Worm (Caenorhabditis elegans) whole organism, L4 larva: ENCODE data around the gene R10E8.1.

Source experiments
- F10B5.3 ChIP-seq: sonication (generic microtip); optimal IDR thresholded peaks from 2 replicates; lab custom pipeline; 2016; ENCODE audit warnings: mild to moderate bottlenecking, missing genetic modification characterization, missing compliant biosample characterization
- F37D6.2 ChIP-seq: sonication (generic microtip); optimal IDR thresholded peaks from 2 replicates; lab custom pipeline; 2016; ENCODE audit warnings: mild to moderate bottlenecking, missing genetic modification characterization, missing compliant biosample characterization
- F44E2.7 ChIP-seq: fragments of 200-800 bp; sonication (Bioruptor generic); IDR thresholded peaks from 2 replicates; pipeline ENCODE4 v2.1.2; 2022; ENCODE audit warnings: missing genetic modification characterization, missing compliant biosample characterization
- F49E8.2 ChIP-seq: sonication (generic microtip); optimal IDR thresholded peaks from 2 replicates; lab custom pipeline; 2016; ENCODE audit warnings: missing compliant biosample characterization, mild to moderate bottlenecking, missing genetic modification characterization, borderline replicate concordance
- T20F7.1 ChIP-seq: fragments of 200-800 bp; sonication (Bioruptor generic); optimal IDR thresholded peaks from 2 replicates; lab custom pipeline; 2018; ENCODE audit warnings: mild to moderate bottlenecking, missing genetic modification characterization, missing compliant biosample characterization
- T26A8.4 ChIP-seq: fragments of 200-800 bp; sonication (Bioruptor generic); IDR thresholded peaks from 2 replicates; pipeline ENCODE4 v1.3.6; 2022; ENCODE audit warnings: missing genetic modification characterization, missing compliant biosample characterization
- ZK337.2 ChIP-seq: fragments of 200-800 bp; sonication (Bioruptor generic); IDR thresholded peaks from 2 replicates; pipeline ENCODE4 v1.3.6; 2022; ENCODE audit warnings: missing genetic modification reagents, missing genetic modification characterization, missing compliant biosample characterization
- aha-1 ChIP-seq: fragments of 150-350 bp; peaks from one replicate; lab custom pipeline; 2014; ENCODE audit warnings: missing biosample characterization, missing genetic modification characterization
- aly-2 ChIP-seq: sonication (generic microtip); optimal IDR thresholded peaks from 2 replicates; lab custom pipeline; 2018; ENCODE audit warnings: missing biosample characterization, missing genetic modification characterization
- ama-1 ChIP-seq: fragments of 150-350 bp; optimal IDR thresholded peaks from 2 replicates; lab custom pipeline; 2014; ENCODE audit warnings: inconsistent platforms, mixed read lengths
- ceh-20 ChIP-seq: fragments of 200-800 bp; sonication (Bioruptor generic); IDR thresholded peaks from 2 replicates; pipeline ENCODE4 v1.3.6; 2022; ENCODE audit warnings: missing genetic modification reagents, missing genetic modification characterization, missing compliant biosample characterization
- ceh-32 ChIP-seq: sonication (generic microtip); optimal IDR thresholded peaks from 2 replicates; lab custom pipeline; 2016; ENCODE audit warnings: mild to moderate bottlenecking, missing genetic modification characterization, missing compliant biosample characterization; ENCODE audit not compliant: poor library complexity
- ceh-44 ChIP-seq: fragments of 200-800 bp; sonication (Bioruptor generic); IDR thresholded peaks from 2 replicates; pipeline ENCODE4 v1.3.6; 2022; ENCODE audit warnings: missing genetic modification reagents, missing genetic modification characterization, missing compliant biosample characterization
- daf-16 ChIP-seq, 3 experiments: sonication (generic microtip); optimal IDR thresholded peaks; 2 replicates each; lab custom pipeline; 2016 to 2017; ENCODE audit warnings: missing genetic modification characterization in 3 of 3, missing genetic modification reagents in 3 of 3, mild to moderate bottlenecking in 2 of 3, missing compliant biosample characterization in 2 of 3, missing biosample characterization in 1 of 3, moderate library complexity in 1 of 3
- daf-19 ChIP-seq: fragments of 200-800 bp; sonication (Bioruptor generic); conservative IDR thresholded peaks from 2 replicates; pipeline ENCODE4 v1.3.6; 2022; ENCODE audit warnings: missing genetic modification characterization, missing compliant biosample characterization
- dmd-6 ChIP-seq: fragments of 200-800 bp; sonication (Bioruptor generic); IDR thresholded peaks from 2 replicates; pipeline ENCODE4 v1.3.6; 2022; ENCODE audit warnings: missing genetic modification reagents, missing genetic modification characterization, missing compliant biosample characterization
- dmd-8 ChIP-seq: fragments of 200-800 bp; sonication (Bioruptor generic); IDR thresholded peaks from 2 replicates; pipeline ENCODE4 v1.3.6; 2022; ENCODE audit warnings: missing genetic modification characterization, missing compliant biosample characterization
- dmd-9 ChIP-seq: fragments of 200-800 bp; sonication (Bioruptor generic); IDR thresholded peaks from 2 replicates; pipeline ENCODE4 v1.3.6; 2022; ENCODE audit warnings: missing genetic modification reagents, missing genetic modification characterization, missing compliant biosample characterization
- dpl-1 ChIP-seq: fragments of 150-350 bp; optimal IDR thresholded peaks from 2 replicates; lab custom pipeline; 2014; ENCODE audit warnings: missing biosample characterization, missing genetic modification reagents, missing genetic modification characterization
- duxl-1 ChIP-seq: sonication (generic microtip); optimal IDR thresholded peaks from 2 replicates; lab custom pipeline; 2016; ENCODE audit warnings: mild to moderate bottlenecking, missing genetic modification characterization, moderate library complexity, missing compliant biosample characterization; ENCODE audit not compliant: poor library complexity
- dve-1 ChIP-seq: sonication (generic microtip); optimal IDR thresholded peaks from 2 replicates; lab custom pipeline; 2017; ENCODE audit warnings: antibody characterized with exemption, mild to moderate bottlenecking, missing genetic modification characterization, missing compliant biosample characterization; ENCODE audit not compliant: insufficient read depth
- egl-43 ChIP-seq: fragments of 200-800 bp; sonication (Bioruptor generic); IDR thresholded peaks from 2 replicates; pipeline ENCODE4 v1.3.6; 2022; ENCODE audit warnings: missing genetic modification reagents, missing genetic modification characterization, missing compliant biosample characterization
- hlh-30 ChIP-seq: sonication (generic microtip); optimal IDR thresholded peaks from 2 replicates; lab custom pipeline; 2017; ENCODE audit warnings: antibody characterized with exemption, mild to moderate bottlenecking, missing genetic modification characterization, missing compliant biosample characterization; ENCODE audit not compliant: insufficient read depth
- hmg-1.1 ChIP-seq: fragments of 200-800 bp; sonication (Bioruptor generic); IDR thresholded peaks from 2 replicates; pipeline ENCODE4 v1.3.6; 2022; ENCODE audit warnings: missing genetic modification reagents, missing genetic modification characterization, missing compliant biosample characterization
- jun-1 ChIP-seq: fragments of 150-350 bp; optimal IDR thresholded peaks from 2 replicates; lab custom pipeline; 2014; ENCODE audit warnings: missing biosample characterization, missing genetic modification reagents, missing genetic modification characterization
- lin-13 ChIP-seq: fragments of 150-350 bp; optimal IDR thresholded peaks from 2 replicates; lab custom pipeline; 2014; ENCODE audit warnings: missing biosample characterization, missing genetic modification reagents, missing genetic modification characterization
- lsy-2 ChIP-seq, 2 experiments: fragments of 150-350 bp in 1 of 2; sonication (generic microtip) in 1 of 2; optimal IDR thresholded peaks; 2 replicates each; lab custom pipeline; 2014 to 2017; ENCODE audit warnings: missing biosample characterization in 2 of 2, missing genetic modification characterization in 2 of 2
- mep-1 ChIP-seq: fragments of 150-350 bp; sonication (generic microtip); optimal IDR thresholded peaks from 3 replicates; lab custom pipeline; 2014; ENCODE audit warnings: missing biosample characterization, missing genetic modification characterization
- mes-2 ChIP-seq: sonication (generic microtip); optimal IDR thresholded peaks from 2 replicates; lab custom pipeline; 2016; ENCODE audit warnings: missing genotype, mild to moderate bottlenecking, missing genetic modification characterization, missing compliant biosample characterization; ENCODE audit not compliant: poor library complexity, severe bottlenecking
- mxl-2 ChIP-seq: fragments of 200-800 bp; sonication (Bioruptor generic); conservative IDR thresholded peaks from 2 replicates; pipeline ENCODE4 v1.3.6; 2022; ENCODE audit warnings: missing genetic modification reagents, missing genetic modification characterization, missing compliant biosample characterization
- mxl-3 ChIP-seq: fragments of 200-800 bp; sonication (Bioruptor generic); optimal IDR thresholded peaks from 2 replicates; lab custom pipeline; 2018; ENCODE audit warnings: mild to moderate bottlenecking, missing genetic modification characterization, missing compliant biosample characterization
- nhr-111 ChIP-seq: fragments of 200-800 bp; sonication (Bioruptor generic); optimal IDR thresholded peaks from 2 replicates; lab custom pipeline; 2018; ENCODE audit warnings: mild to moderate bottlenecking, missing genetic modification characterization, missing compliant biosample characterization
- nhr-25 ChIP-seq: sonication (generic microtip); optimal IDR thresholded peaks from 2 replicates; lab custom pipeline; 2017; ENCODE audit warnings: missing genetic modification characterization, mild to moderate bottlenecking, missing compliant biosample characterization, antibody characterized with exemption, moderate library complexity, borderline replicate concordance; ENCODE audit not compliant: insufficient read depth
- nhr-28 ChIP-seq: fragments of 150-350 bp; optimal IDR thresholded peaks from 2 replicates; lab custom pipeline; 2014; ENCODE audit warnings: missing biosample characterization, missing genetic modification characterization
- nhr-6 ChIP-seq: fragments of 150-350 bp; optimal IDR thresholded peaks from 2 replicates; lab custom pipeline; 2014; ENCODE audit warnings: missing biosample characterization, missing genetic modification characterization
- nhr-77 ChIP-seq: fragments of 150-350 bp; optimal IDR thresholded peaks from 2 replicates; lab custom pipeline; 2014; ENCODE audit warnings: missing biosample characterization, missing genetic modification characterization
- php-3 ChIP-seq: fragments of 200-800 bp; sonication (Bioruptor generic); IDR thresholded peaks from 2 replicates; pipeline ENCODE4 v1.3.6; 2022; ENCODE audit warnings: missing genetic modification reagents, missing genetic modification characterization, missing compliant biosample characterization
- pqm-1 ChIP-seq: sonication (generic microtip); optimal IDR thresholded peaks from 2 replicates; lab custom pipeline; 2017; ENCODE audit warnings: missing biosample characterization, missing genetic modification characterization
- set-16 ChIP-seq: fragments of 200-800 bp; sonication (Bioruptor generic); IDR thresholded peaks from 2 replicates; pipeline ENCODE4 v1.3.6; 2022; ENCODE audit warnings: missing genetic modification reagents, missing genetic modification characterization, missing compliant biosample characterization
- skn-1 ChIP-seq: fragments of 150-350 bp; optimal IDR thresholded peaks from 2 replicates; lab custom pipeline; 2014; ENCODE audit warnings: missing biosample characterization, missing genetic modification characterization
- snpc-4 ChIP-seq: fragments of 150-350 bp; optimal IDR thresholded peaks from 2 replicates; lab custom pipeline; 2014; ENCODE audit warnings: missing biosample characterization, missing genetic modification characterization
- spr-1 ChIP-seq: sonication (generic microtip); optimal IDR thresholded peaks from 2 replicates; lab custom pipeline; 2016; ENCODE audit warnings: mild to moderate bottlenecking, missing genetic modification characterization, missing compliant biosample characterization
- tra-1 ChIP-seq: fragments of 200-800 bp; sonication (Bioruptor generic); IDR thresholded peaks from 2 replicates; pipeline ENCODE4 v1.3.6; 2022; ENCODE audit warnings: missing genetic modification reagents, missing genetic modification characterization, missing compliant biosample characterization
- unc-62 ChIP-seq, 3 experiments: fragments of 150-350 bp in 1 of 3; sonication (generic microtip); optimal IDR thresholded peaks in 2 of 3; peaks in 1 of 3; 1 replicate in 1 of 3; 2 replicates in 2 of 3; lab custom pipeline; 2014 to 2017; ENCODE audit warnings: missing biosample characterization in 3 of 3, missing genetic modification characterization in 3 of 3, missing genetic modification reagents in 3 of 3, missing genotype in 1 of 3
- vab-7 ChIP-seq: fragments of 200-800 bp; sonication (Bioruptor generic); IDR thresholded peaks from 2 replicates; pipeline ENCODE4 v1.3.6; 2022; ENCODE audit warnings: missing genetic modification reagents, missing genetic modification characterization, missing compliant biosample characterization
- zag-1 ChIP-seq: fragments of 150-350 bp; optimal IDR thresholded peaks from 2 replicates; lab custom pipeline; 2014; ENCODE audit warnings: missing biosample characterization, missing genetic modification characterization
- zfp-2 ChIP-seq: sonication (generic microtip); optimal IDR thresholded peaks from 2 replicates; lab custom pipeline; 2016; ENCODE audit warnings: mild to moderate bottlenecking, missing genetic modification characterization, missing compliant biosample characterization
- zfp-3 ChIP-seq: fragments of 200-800 bp; sonication (Bioruptor generic); conservative IDR thresholded peaks from 2 replicates; pipeline ENCODE4 v1.3.6; 2022; ENCODE audit warnings: missing genetic modification reagents, missing genetic modification characterization, missing compliant biosample characterization
- zip-11 ChIP-seq: fragments of 200-800 bp; sonication (Bioruptor generic); IDR thresholded peaks from 2 replicates; pipeline ENCODE4 v1.3.6; 2022; ENCODE audit warnings: missing genetic modification characterization, missing compliant biosample characterization
- zip-2 ChIP-seq: fragments of 150-350 bp; optimal IDR thresholded peaks from 2 replicates; lab custom pipeline; 2014; ENCODE audit warnings: missing biosample characterization, missing genetic modification characterization

Gene R10E8.1

ce11 chrV:18253494-18253893, 1.3 kb upstream of the R10E8.1 start, which contains the start of gene R10E8.2:
TSS of gene R10E8.2 (plus strand) at chrV:18253794.
- no peak for TF ChIP-seq ZK337.2 (GFP tag; lab: Robert Waterston, UW)
- no peak for TF ChIP-seq zfp-3 (GFP tag; lab: Robert Waterston, UW)
- TF ChIP-seq ama-1 (lab: Kevin White, UChicago) = no peak
- TF ChIP-seq mes-2 (tag; lab: Kevin White, UChicago) = no peak
- no peak for TF ChIP-seq mxl-3 (GFP tag; lab: Kevin White, UChicago)
- no peak for TF ChIP-seq jun-1 (tag; lab: Kevin White, UChicago)
- no peak for TF ChIP-seq aly-2
- no peak for TF ChIP-seq spr-1 (tag; lab: Kevin White, UChicago)
- TF ChIP-seq duxl-1 = no peak
- no peak for TF ChIP-seq set-16
- TF ChIP-seq T20F7.1 (GFP tag; lab: Kevin White, UChicago) = no peak
- no peak for TF ChIP-seq nhr-77 (tag; lab: Kevin White, UChicago)
- no peak for TF ChIP-seq ceh-32 (tag; lab: Kevin White, UChicago)
- TF ChIP-seq hlh-30 (tag; lab: Kevin White, UChicago) = no peak
- TF ChIP-seq ceh-20 (GFP tag; lab: Robert Waterston, UW) = no peak
- TF ChIP-seq F37D6.2 (tag; lab: Kevin White, UChicago) = no peak
- no peak for TF ChIP-seq T26A8.4 (GFP tag; lab: Robert Waterston, UW)
- TF ChIP-seq mxl-2 (GFP tag; lab: Robert Waterston, UW) = no peak
- no peak for TF ChIP-seq zfp-2 (tag; lab: Kevin White, UChicago)
- TF ChIP-seq zag-1 (tag; lab: Kevin White, UChicago) = no peak
- TF ChIP-seq, all 104 proteins: peak for 0

- no peak for TF ChIP-seq skn-1 (tag; lab: Kevin White, UChicago)
- no peak for TF ChIP-seq unc-62 (GFP tag; optimal IDR thresholded peaks at IDR 0.05 in 1 of 2; lab: Kevin White, UChicago)
- TF ChIP-seq unc-62 (tag; optimal IDR thresholded peaks at IDR 0.05; lab: Kevin White, UChicago) = no peak
- TF ChIP-seq F44E2.7 (GFP tag; lab: Robert Waterston, UW) = no peak
- no peak for TF ChIP-seq mep-1
- TF ChIP-seq nhr-111 (GFP tag; lab: Kevin White, UChicago) = no peak
- no peak for TF ChIP-seq hmg-1.1
- TF ChIP-seq aha-1 (tag; lab: Kevin White, UChicago) = no peak
- peak; percentile 77 for TF ChIP-seq pqm-1 (tag; lab: Kevin White, UChicago)
- TF ChIP-seq daf-16 (GFP tag; optimal IDR thresholded peaks at IDR 0.05; lab: Kevin White, UChicago) = no peak
- TF ChIP-seq daf-16 (tag; optimal IDR thresholded peaks at IDR 0.05; lab: Kevin White, UChicago) = peak; percentile 49
- no peak for TF ChIP-seq zip-2 (tag; lab: Kevin White, UChicago)
- no peak for TF ChIP-seq vab-7
- TF ChIP-seq php-3 (GFP tag; lab: Robert Waterston, UW) = no peak
- TF ChIP-seq lsy-2 (tag; optimal IDR thresholded peaks at IDR 0.05; lab: Kevin White, UChicago) = no peak
- TF ChIP-seq F10B5.3 (tag; lab: Kevin White, UChicago) = no peak
- TF ChIP-seq dve-1 (tag; lab: Kevin White, UChicago) = peak; percentile 29
- peak; percentile 36; the same call in 1 of the 2 replicates for TF ChIP-seq dmd-6 (GFP tag; lab: Robert Waterston, UW)
- no peak for TF ChIP-seq lin-13 (GFP tag; lab: Kevin White, UChicago)
- TF ChIP-seq ceh-44 = no peak
- no peak for TF ChIP-seq dpl-1 (GFP tag; lab: Kevin White, UChicago)
- TF ChIP-seq nhr-28 = peak; percentile 63
- TF ChIP-seq nhr-6 = no peak
- TF ChIP-seq nhr-25 (tag; lab: Kevin White, UChicago) = no peak
- TF ChIP-seq dmd-9 (GFP tag; lab: Robert Waterston, UW) = no peak
- TF ChIP-seq tra-1 (GFP tag; lab: Robert Waterston, UW) = no peak
- TF ChIP-seq aly-2 = no peak
- TF ChIP-seq snpc-4 (tag; lab: Kevin White, UChicago) = no peak
- no peak for TF ChIP-seq egl-43 (GFP tag; lab: Robert Waterston, UW)
- TF ChIP-seq zip-11 (GFP tag; lab: Robert Waterston, UW) = no peak
- TF ChIP-seq daf-19 (GFP tag; lab: Robert Waterston, UW) = no peak
- TF ChIP-seq dmd-8 (GFP tag; lab: Robert Waterston, UW) = no peak
- TF ChIP-seq F49E8.2 (tag; lab: Kevin White, UChicago) = no peak
Observed at ce11 chrV:18246077-18246476, 6.1 kb downstream of the R10E8.1 start.
